Worm (Caenorhabditis elegans): ENCODE measurements around the gene svop-1.

ce11 chrIII:8865294-8865766 is 20.0 kb downstream of the svop-1 start:
- TF ChIP-seq ztf-23 (GFP tag; IDR thresholded peaks at IDR 0.05) (peak; percentile 57; the same call in 1 of the 2 replicates), ztf-29 (GFP tag; IDR thresholded peaks at IDR 0.05) (no peak), flt-1 (GFP tag; IDR thresholded peaks at IDR 0.05) (0 out of 2 replicates have a peak, but pooled peaks have one; percentile 54), ref-1 (GFP tag; conservative IDR thresholded peaks at IDR 0.05) (no peak)
